Fruit fly (Drosophila melanogaster) whole organism, pupa: ENCODE measurements around the gene CG33322.

Experiments
- CG10348 ChIP-seq: fragments of 200-800 bp; sonication (Bioruptor generic); IDR thresholded peaks from 2 replicates; pipeline ENCODE4 v1.3.6; 2022; ENCODE audit warnings: missing biosample characterization, missing genetic modification characterization
- CG12605 ChIP-seq: fragments of 200-800 bp; sonication (Bioruptor generic); IDR thresholded peaks from 2 replicates; pipeline ENCODE4 v1.3.6; 2022; ENCODE audit warnings: missing biosample characterization, missing genetic modification characterization
- CG13204 ChIP-seq: fragments of 200-800 bp; sonication (Bioruptor generic); optimal IDR thresholded peaks from 2 replicates; lab custom pipeline; 2018; ENCODE audit warnings: missing biosample characterization, mild to moderate bottlenecking, missing genetic modification characterization, moderate library complexity
- CG14655 ChIP-seq: fragments of 200-800 bp; sonication (Bioruptor generic); optimal IDR thresholded peaks from 3 replicates; lab custom pipeline; 2017; ENCODE audit warnings: mild to moderate bottlenecking, missing biosample characterization, missing genetic modification reagents, missing genetic modification characterization
- CG15710 ChIP-seq: fragments of 200-800 bp; sonication (Bioruptor generic); optimal IDR thresholded peaks from 2 replicates; lab custom pipeline; 2018; ENCODE audit warnings: missing biosample characterization, mild to moderate bottlenecking, missing genetic modification characterization, moderate library complexity
- CG17806 ChIP-seq: fragments of 200-800 bp; sonication (Bioruptor generic); optimal IDR thresholded peaks from 2 replicates; lab custom pipeline; 2018; ENCODE audit warnings: missing biosample characterization, mild to moderate bottlenecking, missing genetic modification characterization, moderate library complexity
- CG32121 ChIP-seq: fragments of 200-800 bp; sonication (Bioruptor generic); IDR thresholded peaks from 2 replicates; pipeline ENCODE4 v1.3.6; 2022; ENCODE audit warnings: missing biosample characterization, missing genetic modification characterization
- CG34367 ChIP-seq: fragments of 200-800 bp; sonication (Bioruptor generic); optimal IDR thresholded peaks from 2 replicates; lab custom pipeline; 2018; ENCODE audit warnings: missing biosample characterization, mild to moderate bottlenecking, missing genetic modification characterization
- CG4496 ChIP-seq: fragments of 200-800 bp; sonication (Bioruptor generic); IDR thresholded peaks from 3 replicates; pipeline ENCODE4 v1.3.6; 2022; ENCODE audit warnings: missing biosample characterization, missing genetic modification characterization
- CG8159 ChIP-seq: fragments of 200-800 bp; sonication (Bioruptor generic); optimal IDR thresholded peaks from 3 replicates; lab custom pipeline; 2018; ENCODE audit warnings: missing biosample characterization, mild to moderate bottlenecking, missing genetic modification characterization, moderate library complexity
- CG8301 ChIP-seq: fragments of 200-800 bp; sonication (Bioruptor generic); optimal IDR thresholded peaks from 2 replicates; lab custom pipeline; 2018; ENCODE audit warnings: missing biosample characterization, mild to moderate bottlenecking, missing genetic modification characterization
- CG9948 ChIP-seq: fragments of 200-800 bp; sonication (Bioruptor generic); optimal IDR thresholded peaks from 2 replicates; lab custom pipeline; 2018; ENCODE audit warnings: missing biosample characterization, mild to moderate bottlenecking, missing genetic modification characterization, moderate library complexity
- D1 ChIP-seq: fragments of 200-800 bp; sonication (Bioruptor generic); optimal IDR thresholded peaks from 2 replicates; lab custom pipeline; 2018; ENCODE audit warnings: missing biosample characterization, mild to moderate bottlenecking, missing genetic modification characterization, moderate library complexity
- EcR ChIP-seq: fragments of 200-800 bp; sonication (Bioruptor generic); optimal IDR thresholded peaks from 3 replicates; lab custom pipeline; 2019; ENCODE audit warnings: missing biosample characterization, missing genetic modification characterization, mild to moderate bottlenecking, moderate library complexity, missing genetic modification reagents
- Ets98B ChIP-seq: fragments of 200-800 bp; sonication (Bioruptor generic); IDR thresholded peaks from 2 replicates; pipeline ENCODE4 v1.3.6; 2022; ENCODE audit warnings: missing biosample characterization, missing genetic modification characterization
- Pif1A ChIP-seq: fragments of 200-800 bp; sonication (Bioruptor generic); optimal IDR thresholded peaks from 3 replicates; lab custom pipeline; 2016; ENCODE audit warnings: missing biosample characterization, missing genetic modification characterization
- Pif1B ChIP-seq: fragments of 200-800 bp; sonication (Bioruptor generic); optimal IDR thresholded peaks from 3 replicates; lab custom pipeline; 2016; ENCODE audit warnings: missing biosample characterization, missing genetic modification characterization
- Snoo ChIP-seq: fragments of 200-800 bp; sonication (Bioruptor generic); optimal IDR thresholded peaks from 3 replicates; lab custom pipeline; 2017; ENCODE audit warnings: missing biosample characterization, mild to moderate bottlenecking, missing genetic modification characterization, inconsistent platforms
- fd96Ca ChIP-seq: fragments of 200-800 bp; sonication (Bioruptor generic); IDR thresholded peaks from 3 replicates; pipeline ENCODE4 v1.3.6; 2022; ENCODE audit warnings: missing biosample characterization, missing genetic modification characterization
- gl ChIP-seq: fragments of 200-800 bp; sonication (Bioruptor generic); optimal IDR thresholded peaks from 2 replicates; lab custom pipeline; 2018; ENCODE audit warnings: missing biosample characterization, mild to moderate bottlenecking, missing genetic modification characterization
- rn ChIP-seq: fragments of 200-800 bp; sonication (Bioruptor generic); IDR thresholded peaks from 2 replicates; pipeline ENCODE4 v1.3.6; 2022; ENCODE audit warnings: missing biosample characterization, missing genetic modification characterization

Gene CG33322

dm6 chr2L:20776940-20777502 lies 39.0 kb downstream of the CG33322 start:
- TF ChIP-seq CG17806 (tag; lab: Kevin White, UChicago) (no peak), CG13204 (no peak), CG32121 (GFP tag; lab: Robert Waterston, UW) (no peak), CG4496 (no peak), Ets98B (GFP tag; lab: Robert Waterston, UW) (no peak)

dm6 chr2L:20775941-20776340 lies 40.1 kb downstream of the CG33322 start:
- TF ChIP-seq CG13204: no peak
- no peak for TF ChIP-seq D1 (tag; lab: Kevin White, UChicago)
- TF ChIP-seq Snoo (tag; lab: Kevin White, UChicago): no peak
- no peak for TF ChIP-seq Pif1A (GFP tag; lab: Kevin White, UChicago)
- no peak for TF ChIP-seq rn (GFP tag; lab: Robert Waterston, UW)
- no peak for TF ChIP-seq CG14655 (GFP tag; lab: Kevin White, UChicago)
- TF ChIP-seq Pif1B (GFP tag; lab: Kevin White, UChicago): no peak
- TF ChIP-seq CG32121 (GFP tag; lab: Robert Waterston, UW): no peak
- TF ChIP-seq CG15710 (tag; lab: Kevin White, UChicago): no peak
- TF ChIP-seq, all 21 proteins: peak for 0

dm6 chr2L:20774464-20774863 lies 41.6 kb downstream of the CG33322 start:
- TF ChIP-seq EcR (GFP tag; lab: Kevin White, UChicago) (no peak), Ets98B (GFP tag; lab: Robert Waterston, UW) (no peak), rn (GFP tag; lab: Robert Waterston, UW) (no peak), fd96Ca (GFP tag; lab: Robert Waterston, UW) (no peak), CG12605 (no peak), CG8301 (tag; lab: Kevin White, UChicago) (no peak), CG17806 (tag; lab: Kevin White, UChicago) (no peak), CG14655 (GFP tag; lab: Kevin White, UChicago) (no peak), CG32121 (GFP tag; lab: Robert Waterston, UW) (no peak), Snoo (tag; lab: Kevin White, UChicago) (no peak), gl (tag; lab: Kevin White, UChicago) (no peak), Pif1A (GFP tag; lab: Kevin White, UChicago) (no peak), Pif1B (GFP tag; lab: Kevin White, UChicago) (no peak), CG34367 (tag; lab: Kevin White, UChicago) (no peak)

DNA sequence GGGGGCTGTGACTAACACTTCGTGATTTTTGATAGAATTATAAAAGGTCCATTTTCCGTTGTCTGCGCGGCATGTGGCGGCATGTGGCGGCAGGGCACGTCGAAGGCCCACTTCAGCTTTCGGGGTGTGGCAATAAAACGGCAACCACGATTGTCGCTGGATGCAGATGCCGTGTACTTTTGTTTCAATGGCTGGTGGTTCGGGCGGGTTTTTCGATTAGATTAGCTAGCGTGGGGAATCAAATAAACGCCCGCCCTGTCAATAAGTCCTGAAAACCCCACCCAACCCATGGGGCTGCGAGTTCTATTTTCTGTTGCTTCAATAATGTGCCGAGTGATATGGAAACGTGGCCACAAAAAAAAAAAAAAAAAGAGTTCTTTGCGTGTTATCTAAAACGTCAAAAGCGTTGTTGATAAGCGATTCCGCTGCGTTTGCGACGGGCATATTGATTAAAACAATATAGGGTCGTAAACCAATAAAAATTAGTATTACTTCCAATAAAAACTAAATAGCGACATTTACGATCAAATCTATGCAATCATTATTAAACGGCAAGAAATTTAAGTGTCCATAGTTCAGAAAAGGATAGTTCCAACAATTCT lies 42.5 kb downstream of the CG33322 start:
- TF ChIP-seq CG14655 (GFP tag; lab: Kevin White, UChicago) (no peak), fd96Ca (GFP tag; lab: Robert Waterston, UW) (0 out of 3 replicates have a peak, but pooled peaks have one; percentile 28), Pif1B (GFP tag; lab: Kevin White, UChicago) (no peak)

DNA sequence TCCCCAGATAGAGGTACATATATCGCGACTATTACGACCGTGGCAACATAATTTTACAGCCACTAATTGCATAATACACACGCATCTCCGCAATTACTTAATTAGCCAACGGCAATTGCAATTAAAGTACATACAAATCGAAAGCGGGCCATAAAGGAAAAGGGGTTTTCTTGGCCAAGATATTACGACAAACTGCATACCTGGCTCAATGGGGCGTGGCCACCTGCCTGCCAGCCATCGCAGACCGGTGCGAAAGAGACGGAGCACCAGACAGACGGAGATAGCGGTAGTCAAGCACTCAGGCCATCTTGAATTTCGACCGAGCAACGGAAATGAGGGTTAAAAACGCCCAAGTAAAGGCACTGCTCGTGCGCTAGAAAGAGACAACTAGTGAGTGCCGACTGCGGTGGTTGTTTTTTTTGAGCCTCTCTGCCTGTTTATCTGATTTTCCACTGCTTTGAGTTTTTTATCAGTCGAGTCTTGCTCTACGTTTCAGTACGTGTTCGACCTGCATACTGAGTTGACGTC lies 45.7 kb downstream of the CG33322 start, which contains the start of gene cad:
cad (plus strand) TSS at position 490 of the 528 bp plus-strand sequence.
- TF ChIP-seq CG10348 (GFP tag; lab: Robert Waterston, UW) (no peak), CG8159 (tag; lab: Kevin White, UChicago) (no peak), CG15710 (tag; lab: Kevin White, UChicago) (peak; percentile 30), CG34367 (tag; lab: Kevin White, UChicago) (no peak), rn (GFP tag; lab: Robert Waterston, UW) (no peak), Snoo (tag; lab: Kevin White, UChicago) (peak; percentile 66), CG17806 (tag; lab: Kevin White, UChicago) (no peak), CG8301 (tag; lab: Kevin White, UChicago) (no peak), CG12605 (no peak), CG9948 (tag; lab: Kevin White, UChicago) (no peak), CG14655 (GFP tag; lab: Kevin White, UChicago) (no peak), EcR (GFP tag; lab: Kevin White, UChicago) (no peak), fd96Ca (GFP tag; lab: Robert Waterston, UW) (peak; percentile 62; the same call in 2 of the 3 replicates), gl (tag; lab: Kevin White, UChicago) (peak; percentile 19), D1 (tag; lab: Kevin White, UChicago) (peak; percentile 28), CG32121 (GFP tag; lab: Robert Waterston, UW) (peak; percentile 40; the same call in 1 of the 2 replicates), Ets98B (GFP tag; lab: Robert Waterston, UW) (peak; percentile 52), Pif1B (GFP tag; lab: Kevin White, UChicago) (peak; percentile 7), CG4496 (no peak; the same call in 1 of the 3 replicates), Pif1A (GFP tag; lab: Kevin White, UChicago) (peak; percentile 59), CG13204 (no peak)

- no peak for TF ChIP-seq CG8301 (tag; lab: Kevin White, UChicago)
- no peak for TF ChIP-seq D1 (tag; lab: Kevin White, UChicago)
- TF ChIP-seq, all 21 proteins: peak for 0
These were observed 47.4 kb downstream of the CG33322 start for dm6 chr2L:20768568-20769071.
